Worm (Caenorhabditis elegans) whole organism, late embryonic: Measurements from ENCODE around the gene srsx-11.

Experiments used
- C38D4.7 ChIP-seq: fragments of 200-800 bp; sonication (Bioruptor generic); optimal IDR thresholded peaks from 2 replicates; lab custom pipeline; 2018; ENCODE audit warnings: mild to moderate bottlenecking, missing genetic modification characterization, moderate library complexity, missing compliant biosample characterization
- K02D7.2 ChIP-seq: sonication (generic microtip); optimal IDR thresholded peaks from 2 replicates; lab custom pipeline; 2017; ENCODE audit warnings: mild to moderate bottlenecking, missing genetic modification characterization, missing compliant biosample characterization
- T23F11.4 ChIP-seq: fragments of 200-800 bp; sonication (Bioruptor generic); optimal IDR thresholded peaks from 2 replicates; lab custom pipeline; 2018; ENCODE audit warnings: mild to moderate bottlenecking, missing genetic modification characterization, missing compliant biosample characterization
- ceh-24 ChIP-seq: sonication (generic microtip); optimal IDR thresholded peaks from 2 replicates; lab custom pipeline; 2016; ENCODE audit warnings: mild to moderate bottlenecking, missing genetic modification characterization, missing compliant biosample characterization
- ceh-45 ChIP-seq: fragments of 200-800 bp; sonication (Bioruptor generic); IDR thresholded peaks from 2 replicates; pipeline ENCODE4 v1.3.6; 2022; ENCODE audit warnings: missing genetic modification reagents, missing genetic modification characterization, missing compliant biosample characterization
- ceh-48 ChIP-seq: sonication (generic microtip); optimal IDR thresholded peaks from 2 replicates; lab custom pipeline; 2016; ENCODE audit warnings: missing genetic modification characterization, inconsistent platforms, missing compliant biosample characterization
- ceh-6 ChIP-seq: fragments of 200-800 bp; sonication (Bioruptor generic); optimal IDR thresholded peaks from 2 replicates; lab custom pipeline; 2018; ENCODE audit warnings: mild to moderate bottlenecking, missing genetic modification characterization, missing compliant biosample characterization
- ceh-9 ChIP-seq: sonication (generic microtip); optimal IDR thresholded peaks from 2 replicates; lab custom pipeline; 2016; ENCODE audit warnings: mild to moderate bottlenecking, missing genetic modification characterization, inconsistent platforms, missing compliant biosample characterization
- che-1 ChIP-seq: sonication (generic microtip); optimal IDR thresholded peaks from 2 replicates; lab custom pipeline; 2016; ENCODE audit warnings: mild to moderate bottlenecking, missing genetic modification characterization, missing compliant biosample characterization
- elt-4 ChIP-seq: sonication (generic microtip); optimal IDR thresholded peaks from 2 replicates; lab custom pipeline; 2016; ENCODE audit warnings: missing genetic modification characterization, missing compliant biosample characterization
- ets-4 ChIP-seq: sonication (generic microtip); optimal IDR thresholded peaks from 2 replicates; lab custom pipeline; 2016; ENCODE audit warnings: missing genetic modification characterization, missing compliant biosample characterization
- fax-1 ChIP-seq: sonication (generic microtip); optimal IDR thresholded peaks from 2 replicates; lab custom pipeline; 2016; ENCODE audit warnings: missing genotype, missing genetic modification characterization, missing compliant biosample characterization
- gmeb-2 ChIP-seq: sonication (generic microtip); optimal IDR thresholded peaks from 2 replicates; lab custom pipeline; 2016; ENCODE audit warnings: missing genetic modification characterization, inconsistent platforms, missing compliant biosample characterization
- hlh-13 ChIP-seq: fragments of 200-800 bp; sonication (Bioruptor generic); optimal IDR thresholded peaks from 2 replicates; lab custom pipeline; 2018; ENCODE audit warnings: mild to moderate bottlenecking, missing genetic modification characterization, missing compliant biosample characterization
- hlh-30 ChIP-seq: sonication (generic microtip); optimal IDR thresholded peaks from 2 replicates; lab custom pipeline; 2017; ENCODE audit warnings: antibody characterized with exemption, missing genetic modification characterization, missing compliant biosample characterization; ENCODE audit not compliant: insufficient read depth
- hlh-6 ChIP-seq: sonication (generic microtip); optimal IDR thresholded peaks from 2 replicates; lab custom pipeline; 2016; ENCODE audit warnings: missing genotype, missing genetic modification characterization, missing compliant biosample characterization
- hlh-8 ChIP-seq: sonication (generic microtip); optimal IDR thresholded peaks from 2 replicates; lab custom pipeline; 2016; ENCODE audit warnings: missing genotype, missing genetic modification characterization, missing compliant biosample characterization
- lim-6 ChIP-seq: sonication (generic microtip); optimal IDR thresholded peaks from 2 replicates; lab custom pipeline; 2016; ENCODE audit warnings: missing genetic modification characterization, missing compliant biosample characterization
- lin-11 ChIP-seq: fragments of 200-800 bp; sonication (Bioruptor generic); optimal IDR thresholded peaks from 2 replicates; lab custom pipeline; 2018; ENCODE audit warnings: mild to moderate bottlenecking, missing genetic modification characterization, missing compliant biosample characterization
- madf-2 ChIP-seq: sonication (generic microtip); optimal IDR thresholded peaks from 2 replicates; lab custom pipeline; 2017; ENCODE audit warnings: missing genetic modification characterization, missing compliant biosample characterization
- mec-3 ChIP-seq: sonication (generic microtip); optimal IDR thresholded peaks from 2 replicates; lab custom pipeline; 2016; ENCODE audit warnings: borderline replicate concordance, missing genetic modification characterization, missing compliant biosample characterization
- nfya-1 ChIP-seq: sonication (generic microtip); optimal IDR thresholded peaks from 2 replicates; lab custom pipeline; 2017; ENCODE audit warnings: missing genetic modification characterization, mild to moderate bottlenecking, missing compliant biosample characterization, antibody characterized with exemption, moderate library complexity
- npax-4 ChIP-seq: sonication (generic microtip); optimal IDR thresholded peaks from 2 replicates; lab custom pipeline; 2016; ENCODE audit warnings: missing genetic modification characterization, missing compliant biosample characterization
- pax-1 ChIP-seq: fragments of 150-350 bp; optimal IDR thresholded peaks from 2 replicates; lab custom pipeline; 2014; ENCODE audit warnings: missing biosample characterization, missing genetic modification characterization
- pha-2 ChIP-seq: sonication (generic microtip); optimal IDR thresholded peaks from 2 replicates; lab custom pipeline; 2017; ENCODE audit warnings: mild to moderate bottlenecking, missing genetic modification characterization, missing compliant biosample characterization
- pros-1 ChIP-seq: fragments of 150-350 bp; optimal IDR thresholded peaks from 2 replicates; lab custom pipeline; 2014; ENCODE audit warnings: missing biosample characterization, missing genetic modification reagents, missing genetic modification characterization
- sdc-2 ChIP-seq: sonication (generic microtip); optimal IDR thresholded peaks from 2 replicates; lab custom pipeline; 2016; ENCODE audit warnings: missing genotype, missing genetic modification characterization, missing compliant biosample characterization
- sox-2 ChIP-seq: fragments of 200-800 bp; sonication (Bioruptor generic); IDR thresholded peaks from 2 replicates; pipeline ENCODE4 v1.3.6; 2022; ENCODE audit warnings: missing genetic modification reagents, missing genetic modification characterization, missing compliant biosample characterization
- tbx-7 ChIP-seq: sonication (generic microtip); optimal IDR thresholded peaks from 2 replicates; lab custom pipeline; 2016; ENCODE audit warnings: missing genotype, missing genetic modification characterization, missing compliant biosample characterization
- ttx-3 ChIP-seq: sonication (generic microtip); optimal IDR thresholded peaks from 2 replicates; lab custom pipeline; 2016; ENCODE audit warnings: missing genetic modification reagents, missing genetic modification characterization, missing compliant biosample characterization
- unc-3 ChIP-seq, 2 experiments: fragments of 200-800 bp in 1 of 2; sonication (Bioruptor generic) in 1 of 2; sonication (generic microtip) in 1 of 2; conservative IDR thresholded peaks in 1 of 2; optimal IDR thresholded peaks in 1 of 2; 2 replicates each; pipeline versions ENCODE4 v1.3.6 to Lab custom; 2016 to 2022; ENCODE audit warnings: missing compliant biosample characterization in 2 of 2, missing genetic modification characterization in 2 of 2, missing genetic modification reagents in 1 of 2
- unc-42 ChIP-seq: sonication (generic microtip); optimal IDR thresholded peaks from 2 replicates; lab custom pipeline; 2016; ENCODE audit warnings: missing genotype, missing genetic modification characterization, missing compliant biosample characterization
- unc-55 ChIP-seq: sonication (generic microtip); optimal IDR thresholded peaks from 2 replicates; lab custom pipeline; 2017; ENCODE audit warnings: missing biosample characterization, missing genetic modification reagents, missing genetic modification characterization
- unc-86 ChIP-seq: sonication (generic microtip); optimal IDR thresholded peaks from 2 replicates; lab custom pipeline; 2016; ENCODE audit warnings: missing genetic modification characterization, missing compliant biosample characterization
- zip-5 ChIP-seq: sonication (generic microtip); optimal IDR thresholded peaks from 2 replicates; lab custom pipeline; 2016; ENCODE audit warnings: missing genetic modification characterization, missing compliant biosample characterization
- ztf-16 ChIP-seq: sonication (generic microtip); optimal IDR thresholded peaks from 2 replicates; lab custom pipeline; 2017; ENCODE audit warnings: missing genetic modification characterization, missing compliant biosample characterization

The srsx-11 gene

DNA sequence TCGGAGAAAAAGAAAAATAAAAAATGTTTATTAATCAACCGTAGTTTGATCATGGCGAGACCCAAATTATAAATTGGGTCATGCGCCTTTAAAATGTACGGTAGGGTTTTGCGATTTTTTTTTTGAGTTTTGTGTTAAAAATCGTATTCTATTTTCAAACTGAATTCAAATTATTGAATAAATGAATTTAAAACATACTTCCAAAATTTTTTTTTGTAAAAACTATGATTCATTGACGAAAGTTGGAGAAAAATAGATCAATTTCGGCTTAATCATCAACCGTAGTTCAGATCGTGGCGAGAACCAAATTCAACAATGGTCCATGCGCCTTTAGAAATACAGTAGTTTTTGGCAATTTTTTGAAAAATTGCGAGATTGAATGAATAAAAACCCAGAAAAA lies 15.4 kb downstream of the srsx-11 start:
- no peak for TF ChIP-seq ttx-3 (tag; lab: Kevin White, UChicago)

DNA sequence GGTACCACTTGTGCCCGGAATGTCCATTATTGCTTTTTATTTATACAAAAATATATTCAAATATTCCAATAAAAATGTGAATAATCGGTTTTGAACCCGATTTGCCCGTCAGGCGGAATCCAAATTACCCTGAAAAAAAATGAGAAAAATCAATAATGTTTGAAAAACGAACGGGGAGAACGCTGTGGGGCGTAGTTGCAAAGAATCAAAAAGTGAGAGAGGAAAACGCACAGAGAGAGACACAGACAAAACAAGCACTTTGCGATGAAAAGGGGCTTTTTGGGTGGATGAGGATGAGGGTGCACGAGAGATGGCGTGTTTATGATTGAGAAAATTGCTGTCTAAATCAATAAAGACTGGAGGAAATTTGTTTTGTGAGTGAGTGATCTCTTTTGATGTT lies 16.0 kb downstream of the srsx-11 start, which contains the start of gene tam-1:
TSS of gene tam-1 (minus strand) at position 135 of the 400 bp plus-strand sequence.
- TF ChIP-seq unc-55 (GFP tag; lab: Kevin White, UChicago) (peak; percentile 13), nfya-1 (tag; lab: Kevin White, UChicago) (peak; percentile 14), unc-42 (tag; lab: Kevin White, UChicago) (peak; percentile 33), K02D7.2 (tag; lab: Kevin White, UChicago) (no peak), ceh-48 (tag; lab: Kevin White, UChicago) (peak; percentile 27)

DNA sequence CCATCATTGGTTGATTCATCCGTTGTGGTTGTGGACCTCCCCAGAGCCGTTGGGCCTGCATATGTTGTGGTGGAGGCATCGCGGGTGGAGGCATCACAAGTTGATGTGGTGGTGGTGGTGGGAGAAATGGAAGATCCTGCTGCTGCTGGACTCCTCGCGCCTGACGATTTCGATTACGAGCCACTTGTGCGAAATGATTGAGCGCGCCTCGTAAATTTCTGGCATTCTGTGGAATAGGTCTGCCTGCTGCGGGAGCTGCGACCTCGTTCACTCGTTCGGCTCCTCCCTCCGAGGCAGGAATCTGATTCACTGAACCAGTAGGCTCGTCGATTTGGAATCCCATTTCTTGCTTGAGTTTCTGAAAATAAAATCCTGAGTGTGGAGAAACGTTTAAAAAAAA lies 18.3 kb downstream of the srsx-11 start:
- TF ChIP-seq tbx-7 (tag; lab: Kevin White, UChicago): no peak
- TF ChIP-seq, all 69 proteins: peak for 0

ce11 chrV:4957619-4958018 lies 21.3 kb downstream of the srsx-11 start:
- TF ChIP-seq nfya-1 (tag; lab: Kevin White, UChicago) (no peak), K02D7.2 (tag; lab: Kevin White, UChicago) (no peak), ets-4 (tag; lab: Kevin White, UChicago) (no peak), unc-86 (tag; lab: Kevin White, UChicago) (no peak)
- TF ChIP-seq, all 69 proteins: peak for 0

- TF ChIP-seq lin-11 (tag; lab: Kevin White, UChicago): no peak
- no peak for TF ChIP-seq ceh-45 (GFP tag; lab: Robert Waterston, UW)
- TF ChIP-seq pax-1 (tag; lab: Kevin White, UChicago): no peak
- TF ChIP-seq fax-1 (tag; lab: Kevin White, UChicago): no peak
- no peak for TF ChIP-seq pros-1
- TF ChIP-seq lim-6 (tag; lab: Kevin White, UChicago): no peak
- no peak for TF ChIP-seq sdc-2
- no peak for TF ChIP-seq C38D4.7 (GFP tag; lab: Kevin White, UChicago)
- TF ChIP-seq ceh-6 (GFP tag; lab: Kevin White, UChicago): no peak
- TF ChIP-seq pha-2 (tag; lab: Kevin White, UChicago): no peak
- TF ChIP-seq hlh-30 (tag; lab: Kevin White, UChicago): no peak
- no peak for TF ChIP-seq hlh-13 (GFP tag; lab: Kevin White, UChicago)
- no peak for TF ChIP-seq zip-5 (tag; lab: Kevin White, UChicago)
- no peak for TF ChIP-seq unc-42 (tag; lab: Kevin White, UChicago)
- no peak for TF ChIP-seq tbx-7 (tag; lab: Kevin White, UChicago)
- TF ChIP-seq ets-4 (tag; lab: Kevin White, UChicago): no peak
- TF ChIP-seq, all 69 proteins: peak for 0
Measured at ce11 chrV:4956529-4956928, 22.4 kb downstream of the srsx-11 start, which contains the start of gene str-208. Gene str-208 (plus strand): TSS chrV:4956829.

ce11 chrV:4951434-4951833 lies 27.5 kb downstream of the srsx-11 start, which contains the start of gene str-207:
Gene str-207 (plus strand): TSS chrV:4951734.
- no peak for TF ChIP-seq pros-1
- TF ChIP-seq unc-42 (tag; lab: Kevin White, UChicago): no peak
- TF ChIP-seq madf-2: no peak
- TF ChIP-seq sox-2 (GFP tag; lab: Robert Waterston, UW): no peak
- no peak for TF ChIP-seq ttx-3 (tag; lab: Kevin White, UChicago)
- no peak for TF ChIP-seq zip-5 (tag; lab: Kevin White, UChicago)
- no peak for TF ChIP-seq ceh-24 (tag; lab: Kevin White, UChicago)
- TF ChIP-seq elt-4: no peak
- TF ChIP-seq gmeb-2 (tag; lab: Kevin White, UChicago): no peak
- no peak for TF ChIP-seq npax-4
- TF ChIP-seq ztf-16 (tag; lab: Kevin White, UChicago): no peak
- no peak for TF ChIP-seq hlh-8
- TF ChIP-seq T23F11.4 (GFP tag; lab: Kevin White, UChicago): no peak
- TF ChIP-seq ceh-48 (tag; lab: Kevin White, UChicago): no peak
- TF ChIP-seq ceh-9: no peak
- TF ChIP-seq mec-3 (tag; lab: Kevin White, UChicago): no peak
- TF ChIP-seq unc-3 (GFP tag; conservative IDR thresholded peaks at IDR 0.05; lab: Robert Waterston, UW): no peak
- no peak for TF ChIP-seq unc-3 (tag; optimal IDR thresholded peaks at IDR 0.05; lab: Kevin White, UChicago)
- TF ChIP-seq che-1 (tag; lab: Kevin White, UChicago): no peak
- TF ChIP-seq sdc-2: no peak
- TF ChIP-seq hlh-6: no peak
- TF ChIP-seq, all 69 proteins: peak for 0
